Fruit fly (Drosophila melanogaster): ENCODE results near the gene CG9727.

Gene CG9727

DNA sequence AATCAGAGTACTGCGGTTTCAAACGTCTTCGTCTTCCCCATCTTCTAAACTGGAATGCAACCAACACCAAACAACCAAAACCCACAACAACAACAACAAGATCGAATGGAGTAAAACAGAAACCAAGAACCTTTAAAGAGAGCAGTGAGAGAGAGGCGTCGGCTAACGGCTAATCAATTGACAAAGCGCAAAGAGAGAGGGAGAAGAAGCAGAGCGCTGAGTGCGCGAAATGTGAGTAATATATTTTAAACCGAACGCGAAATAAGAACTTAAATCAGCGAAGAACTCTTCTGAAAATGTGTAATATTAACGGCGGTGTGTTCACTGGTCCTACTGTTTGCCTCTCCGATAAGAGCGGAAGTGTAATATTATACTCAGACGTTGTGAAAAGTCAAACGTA, 48.9 kb downstream of the CG9727 start:
- no peak for TF ChIP-seq CG42726 (GFP tag; IDR thresholded peaks at IDR 0.05; ENCODE audit: partially characterized antibody)
- TF ChIP-seq CG3163 (GFP tag; optimal IDR thresholded peaks at IDR 0.05) = peak; percentile 11
- TF ChIP-seq onecut (GFP tag; IDR thresholded peaks at IDR 0.05) = 0 out of 2 replicates have a peak, but pooled peaks have one; percentile 27
- peak; percentile 3 for TF ChIP-seq CG15479 (GFP tag; optimal IDR thresholded peaks at IDR 0.05)
- peak; percentile 4 for TF ChIP-seq exex (tag; optimal IDR thresholded peaks at IDR 0.05)
- no peak for TF ChIP-seq Hmx (GFP tag; optimal IDR thresholded peaks at IDR 0.05)
- TF ChIP-seq eve (GFP tag; optimal IDR thresholded peaks at IDR 0.05) = peak in 1 of 2 experiments; percentile 38
- no peak for TF ChIP-seq fru (optimal IDR thresholded peaks at IDR 0.05)
- TF ChIP-seq Trl (optimal IDR thresholded peaks at IDR 0.05) = peak; percentile 79 to 93
- TF ChIP-seq Trl (GFP tag; optimal IDR thresholded peaks at IDR 0.05) = no peak
- TF ChIP-seq CG17385 (GFP tag; optimal IDR thresholded peaks at IDR 0.05) = peak; percentile 34
- TF ChIP-seq Bgb (GFP tag; IDR thresholded peaks at IDR 0.05; ENCODE audit: partially characterized antibody) = no peak
- no peak for TF ChIP-seq CG12236 (GFP tag; optimal IDR thresholded peaks at IDR 0.05)

- peak; percentile 62 for TF ChIP-seq trem (tag; optimal IDR thresholded peaks at IDR 0.05)
- TF ChIP-seq CG6854 (GFP tag; optimal IDR thresholded peaks at IDR 0.05) = no peak
- no peak for TF ChIP-seq NK7.1 (GFP tag; optimal IDR thresholded peaks at IDR 0.05)
- TF ChIP-seq CG2120 (GFP tag; optimal IDR thresholded peaks at IDR 0.05) = no peak
- TF ChIP-seq en (GFP tag; optimal IDR thresholded peaks at IDR 0.05) = no peak
- TF ChIP-seq cg (GFP tag; optimal IDR thresholded peaks at IDR 0.05) = peak; percentile 88
- TF ChIP-seq zen (tag; optimal IDR thresholded peaks at IDR 0.05) = peak; percentile 26
- TF ChIP-seq CG10366 (GFP tag; IDR thresholded peaks at IDR 0.05) = no peak
- TF ChIP-seq Hr51 (GFP tag; optimal IDR thresholded peaks at IDR 0.05) = no peak
- TF ChIP-seq zf30C (GFP tag; optimal IDR thresholded peaks at IDR 0.05) = no peak
- peak; percentile 59 for TF ChIP-seq MESR4 (GFP tag; optimal IDR thresholded peaks at IDR 0.05)
- no peak for TF ChIP-seq HLH3B (GFP tag; IDR thresholded peaks at IDR 0.05)
- peak; percentile 2 for TF ChIP-seq phol (tag; optimal IDR thresholded peaks at IDR 0.05)
- TF ChIP-seq BEAF-32 (GFP tag; optimal IDR thresholded peaks at IDR 0.05) = peak; percentile 37
- peak; percentile 19 for TF ChIP-seq Kr (GFP tag; optimal IDR thresholded peaks at IDR 0.05)
- peak; percentile 24 for TF ChIP-seq scrt (GFP tag; optimal IDR thresholded peaks at IDR 0.05)
- TF ChIP-seq CG8290 (GFP tag; optimal IDR thresholded peaks at IDR 0.05) = no peak
- peak in 1 of 2 experiments; percentile 72 for TF ChIP-seq CG8290 (tag; optimal IDR thresholded peaks at IDR 0.05)
- TF ChIP-seq Dip3 (GFP tag; optimal IDR thresholded peaks at IDR 0.05) = no peak
- no peak for TF ChIP-seq shn (GFP tag; optimal IDR thresholded peaks at IDR 0.05)
- TF ChIP-seq CG3407 (GFP tag; optimal IDR thresholded peaks at IDR 0.05) = peak; percentile 28
- peak; percentile 24 for TF ChIP-seq Fer1 (GFP tag; optimal IDR thresholded peaks at IDR 0.05)
- TF ChIP-seq Sry-β (GFP tag; optimal IDR thresholded peaks at IDR 0.05) = no peak
- peak; percentile 40 for TF ChIP-seq Abd-B (GFP tag; optimal IDR thresholded peaks at IDR 0.05)
- peak; percentile 22 for TF ChIP-seq CG4617 (GFP tag; optimal IDR thresholded peaks at IDR 0.05; ENCODE audit: borderline replicate concordance)
- TF ChIP-seq Ets65A (GFP tag) = peak; percentile 79
- no peak for TF ChIP-seq onecut (GFP tag; IDR thresholded peaks at IDR 0.05)
- peak; percentile 48 for TF ChIP-seq CG1603 (tag; optimal IDR thresholded peaks at IDR 0.05)
- peak; percentile 64 for TF ChIP-seq CG8924 (tag; optimal IDR thresholded peaks at IDR 0.05)
- TF ChIP-seq CG9215 (GFP tag; IDR thresholded peaks at IDR 0.05) = no peak
- TF ChIP-seq CG3726 (GFP tag; IDR thresholded peaks at IDR 0.05) = no peak
- TF ChIP-seq HmgZ (tag; optimal IDR thresholded peaks at IDR 0.05) = peak; percentile 32
- TF ChIP-seq Opbp (GFP tag; IDR thresholded peaks at IDR 0.05; ENCODE audit: partially characterized antibody) = no peak
- no peak for TF ChIP-seq CG31224 (GFP tag; IDR thresholded peaks at IDR 0.05)
- peak; percentile 38 for TF ChIP-seq CG17829 (tag; optimal IDR thresholded peaks at IDR 0.05)
- TF ChIP-seq sens (GFP tag) = peak; percentile 95
- no peak for TF ChIP-seq CG10565 (GFP tag; optimal IDR thresholded peaks at IDR 0.05)
- TF ChIP-seq Deaf1 (tag; optimal IDR thresholded peaks at IDR 0.05) = peak; percentile 20
These were observed 49.8 kb downstream of the CG9727 start, which contains the start of gene gpp for dm6 chr3R:6406566-6407098. Gene gpp (plus strand): TSS chr3R:6406855.

Measured in whole organism, embryonic.